Worm (Caenorhabditis elegans) whole organism, L2 larva: ENCODE data around the gene ogdh-1.

Source experiments
- C34F6.9 ChIP-seq: fragments of 150-350 bp; optimal IDR thresholded peaks from 2 replicates; lab custom pipeline; 2014; ENCODE audit warnings: missing biosample characterization, missing genetic modification characterization
- F13H6.1 ChIP-seq: sonication (generic microtip); optimal IDR thresholded peaks from 2 replicates; lab custom pipeline; 2016; ENCODE audit warnings: missing genetic modification characterization, missing compliant biosample characterization
- R02D3.7 ChIP-seq: fragments of 150-350 bp; optimal IDR thresholded peaks from 2 replicates; lab custom pipeline; 2014; ENCODE audit warnings: missing biosample characterization, missing genetic modification characterization
- Y55F3AM.14 ChIP-seq: fragments of 200-800 bp; sonication (Bioruptor generic); optimal IDR thresholded peaks from 2 replicates; lab custom pipeline; 2018; ENCODE audit warnings: mild to moderate bottlenecking, missing genetic modification characterization, missing compliant biosample characterization
- alr-1 ChIP-seq: fragments of 150-350 bp; optimal IDR thresholded peaks from 2 replicates; lab custom pipeline; 2014; ENCODE audit warnings: missing biosample characterization, missing genetic modification characterization
- aly-2 ChIP-seq: fragments of 150-350 bp; optimal IDR thresholded peaks from 2 replicates; lab custom pipeline; 2014; ENCODE audit warnings: missing biosample characterization, missing genetic modification characterization
- ama-1 ChIP-seq: fragments of 150-350 bp; optimal IDR thresholded peaks from 2 replicates; lab custom pipeline; 2018; ENCODE audit warnings: inconsistent platforms
- blmp-1 ChIP-seq: sonication (generic microtip); optimal IDR thresholded peaks from 2 replicates; lab custom pipeline; 2017; ENCODE audit warnings: missing genetic modification characterization, mild to moderate bottlenecking, missing compliant biosample characterization, antibody characterized with exemption, moderate library complexity; ENCODE audit not compliant: insufficient read depth
- ceh-16 ChIP-seq: fragments of 150-350 bp; optimal IDR thresholded peaks from 2 replicates; lab custom pipeline; 2014; ENCODE audit warnings: missing biosample characterization, missing genetic modification characterization
- ceh-82 ChIP-seq: fragments of 150-350 bp; optimal IDR thresholded peaks from 2 replicates; lab custom pipeline; 2014; ENCODE audit warnings: missing biosample characterization, missing genetic modification characterization
- crh-2 ChIP-seq: sonication (generic microtip); optimal IDR thresholded peaks from 2 replicates; lab custom pipeline; 2017; ENCODE audit warnings: missing biosample characterization, missing genetic modification characterization
- dmd-4 ChIP-seq: sonication (generic microtip); optimal IDR thresholded peaks from 2 replicates; lab custom pipeline; 2017; ENCODE audit warnings: missing biosample characterization, missing genetic modification characterization
- egl-27 ChIP-seq: sonication (generic microtip); optimal IDR thresholded peaks from 3 replicates; lab custom pipeline; 2017; ENCODE audit warnings: missing biosample characterization, missing genetic modification reagents, missing genetic modification characterization
- elt-1 ChIP-seq: fragments of 150-350 bp; optimal IDR thresholded peaks from 2 replicates; lab custom pipeline; 2014; ENCODE audit warnings: missing biosample characterization, missing genetic modification characterization
- elt-3 ChIP-seq: sonication (generic microtip); optimal IDR thresholded peaks from 2 replicates; lab custom pipeline; 2017; ENCODE audit warnings: missing biosample characterization, missing genetic modification characterization
- fos-1 ChIP-seq: fragments of 150-350 bp; optimal IDR thresholded peaks from 2 replicates; lab custom pipeline; 2014; ENCODE audit warnings: missing biosample characterization, missing genetic modification characterization
- gmeb-1 ChIP-seq: fragments of 150-350 bp; optimal IDR thresholded peaks from 2 replicates; lab custom pipeline; 2014; ENCODE audit warnings: missing biosample characterization, missing genetic modification characterization
- lin-11 ChIP-seq: fragments of 150-350 bp; sonication (generic microtip); optimal IDR thresholded peaks from 2 replicates; lab custom pipeline; 2014; ENCODE audit warnings: missing biosample characterization, missing genetic modification characterization, inconsistent platforms, mixed read lengths
- lin-39 ChIP-seq: fragments of 150-350 bp; optimal IDR thresholded peaks from 2 replicates; lab custom pipeline; 2014; ENCODE audit warnings: missing biosample characterization, missing genetic modification reagents, missing genetic modification characterization
- lsy-2 ChIP-seq, 2 experiments: fragments of 150-350 bp in 1 of 2; sonication (generic microtip) in 1 of 2; optimal IDR thresholded peaks; 2 replicates each; lab custom pipeline; 2014 to 2017; ENCODE audit warnings: missing biosample characterization in 2 of 2, missing genetic modification characterization in 2 of 2
- mab-5 ChIP-seq: fragments of 150-350 bp; optimal IDR thresholded peaks from 2 replicates; lab custom pipeline; 2014; ENCODE audit warnings: missing biosample characterization, missing genetic modification characterization
- mbf-1 ChIP-seq: sonication (generic microtip); optimal IDR thresholded peaks from 2 replicates; lab custom pipeline; 2017; ENCODE audit warnings: missing biosample characterization, missing genetic modification characterization
- mdl-1 ChIP-seq, 2 experiments: fragments of 150-350 bp in 1 of 2; sonication (generic microtip) in 1 of 2; optimal IDR thresholded peaks; 2 replicates each; lab custom pipeline; 2017; ENCODE audit warnings: missing biosample characterization in 2 of 2, missing genetic modification characterization in 2 of 2
- nhr-10 ChIP-seq: sonication (generic microtip); optimal IDR thresholded peaks from 2 replicates; lab custom pipeline; 2017; ENCODE audit warnings: missing biosample characterization, missing genetic modification characterization
- nhr-11 ChIP-seq: fragments of 150-350 bp; optimal IDR thresholded peaks from 2 replicates; lab custom pipeline; 2014; ENCODE audit warnings: missing biosample characterization, missing genetic modification characterization
- nhr-12 ChIP-seq: fragments of 150-350 bp; optimal IDR thresholded peaks from 2 replicates; lab custom pipeline; 2014; ENCODE audit warnings: missing biosample characterization, missing genetic modification characterization
- nhr-129 ChIP-seq: fragments of 150-350 bp; optimal IDR thresholded peaks from 2 replicates; lab custom pipeline; 2014; ENCODE audit warnings: missing biosample characterization, missing genetic modification characterization
- nhr-21 ChIP-seq: fragments of 150-350 bp; optimal IDR thresholded peaks from 2 replicates; lab custom pipeline; 2014; ENCODE audit warnings: missing biosample characterization, missing genetic modification characterization
- nhr-23 ChIP-seq: fragments of 150-350 bp; optimal IDR thresholded peaks from 2 replicates; lab custom pipeline; 2014; ENCODE audit warnings: missing biosample characterization, missing genetic modification reagents, missing genetic modification characterization
- nhr-237 ChIP-seq: fragments of 150-350 bp; optimal IDR thresholded peaks from 2 replicates; lab custom pipeline; 2014; ENCODE audit warnings: missing biosample characterization, missing genetic modification characterization
- nhr-25 ChIP-seq: fragments of 150-350 bp; sonication (generic microtip); optimal IDR thresholded peaks from 3 replicates; lab custom pipeline; 2014; ENCODE audit warnings: missing biosample characterization, missing genetic modification characterization
- nhr-6 ChIP-seq: fragments of 150-350 bp; optimal IDR thresholded peaks from 2 replicates; lab custom pipeline; 2014; ENCODE audit warnings: missing biosample characterization, missing genetic modification characterization
- peb-1 ChIP-seq: fragments of 150-350 bp; optimal IDR thresholded peaks from 2 replicates; lab custom pipeline; 2014; ENCODE audit warnings: missing biosample characterization, missing genetic modification characterization
- sem-4 ChIP-seq: fragments of 150-350 bp; optimal IDR thresholded peaks from 2 replicates; lab custom pipeline; 2014; ENCODE audit warnings: missing biosample characterization, missing genetic modification reagents, missing genetic modification characterization
- skn-1 ChIP-seq: sonication (generic microtip); optimal IDR thresholded peaks from 2 replicates; lab custom pipeline; 2017; ENCODE audit warnings: missing biosample characterization, missing genetic modification characterization
- sma-3 ChIP-seq: sonication (generic microtip); optimal IDR thresholded peaks from 2 replicates; lab custom pipeline; 2016; ENCODE audit warnings: missing genetic modification reagents, missing genetic modification characterization, missing compliant biosample characterization
- sma-9 ChIP-seq, 2 experiments: fragments of 150-350 bp in 1 of 2; sonication (generic microtip) in 1 of 2; optimal IDR thresholded peaks; 2 replicates each; lab custom pipeline; 2014 to 2016; ENCODE audit warnings: missing genetic modification characterization in 2 of 2, mild to moderate bottlenecking in 1 of 2, missing biosample characterization in 1 of 2, missing compliant biosample characterization in 1 of 2, missing genetic modification reagents in 1 of 2, moderate library complexity in 1 of 2
- snpc-4 ChIP-seq: fragments of 150-350 bp; optimal IDR thresholded peaks from 2 replicates; lab custom pipeline; 2014; ENCODE audit warnings: missing biosample characterization, missing genetic modification characterization
- unc-39 ChIP-seq: fragments of 150-350 bp; optimal IDR thresholded peaks from 2 replicates; lab custom pipeline; 2014; ENCODE audit warnings: missing biosample characterization, missing genetic modification characterization
- unc-55 ChIP-seq: fragments of 150-350 bp; sonication (generic microtip); optimal IDR thresholded peaks from 3 replicates; lab custom pipeline; 2014; ENCODE audit warnings: missing biosample characterization, missing genetic modification reagents, missing genetic modification characterization
- unc-62 ChIP-seq: fragments of 150-350 bp; optimal IDR thresholded peaks from 2 replicates; lab custom pipeline; 2014; ENCODE audit warnings: missing biosample characterization, missing genetic modification reagents, missing genetic modification characterization
- zag-1 ChIP-seq: fragments of 150-350 bp; optimal IDR thresholded peaks from 2 replicates; lab custom pipeline; 2014; ENCODE audit warnings: missing biosample characterization, missing genetic modification characterization
- ztf-1 ChIP-seq: fragments of 200-800 bp; sonication (Bioruptor generic); conservative IDR thresholded peaks from 2 replicates; pipeline ENCODE4 v1.3.6; 2022; ENCODE audit warnings: missing genetic modification characterization, missing compliant biosample characterization
- ztf-11 ChIP-seq: sonication (generic microtip); optimal IDR thresholded peaks from 2 replicates; lab custom pipeline; 2017; ENCODE audit warnings: missing biosample characterization, missing genetic modification characterization
- ztf-4 ChIP-seq: fragments of 150-350 bp; optimal IDR thresholded peaks from 2 replicates; lab custom pipeline; 2014; ENCODE audit warnings: missing biosample characterization, missing genetic modification characterization

ogdh-1 gene

DNA sequence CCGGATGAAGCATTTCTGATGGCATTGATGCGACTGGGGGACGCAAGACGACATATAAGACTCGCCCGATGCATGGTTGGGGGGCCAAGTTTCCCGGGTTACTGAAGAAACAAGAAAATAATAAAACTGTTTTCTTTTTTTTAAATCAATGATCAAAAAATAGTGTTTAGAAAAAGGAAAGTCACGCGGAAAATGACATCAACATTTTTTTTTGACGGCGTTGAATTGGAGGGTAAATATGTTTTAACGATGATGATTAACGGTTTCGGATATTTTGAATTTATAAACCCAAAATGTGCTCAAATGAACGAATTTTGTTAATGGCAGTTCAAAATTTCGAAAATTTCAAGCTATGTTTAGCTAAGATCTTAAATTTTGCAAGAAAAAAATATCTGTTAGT lies at the start of gene ogdh-1:
ogdh-1 (minus strand) TSS at position 101 of the 400 bp plus-strand sequence.
- TF ChIP-seq nhr-129 (tag; lab: Kevin White, UChicago) (no peak), skn-1 (tag; lab: Kevin White, UChicago) (no peak), unc-39 (tag; lab: Kevin White, UChicago) (no peak), nhr-23 (tag; lab: Kevin White, UChicago) (no peak), unc-55 (GFP tag; lab: Kevin White, UChicago) (no peak), alr-1 (no peak), nhr-21 (no peak), lin-39 (tag; lab: Kevin White, UChicago) (no peak), crh-2 (no peak), ztf-1 (GFP tag; lab: Robert Waterston, UW) (no peak), fos-1 (tag; lab: Kevin White, UChicago) (no peak), elt-3 (no peak), sem-4 (no peak), ama-1 (lab: Kevin White, UChicago) (no peak), mbf-1 (no peak), elt-1 (tag; lab: Kevin White, UChicago) (no peak), nhr-11 (no peak), ceh-82 (tag; lab: Kevin White, UChicago) (no peak), sma-3 (GFP tag; lab: Kevin White, UChicago) (no peak), dmd-4 (tag; lab: Kevin White, UChicago) (no peak)
- TF ChIP-seq, all 48 proteins: peak for 0

DNA sequence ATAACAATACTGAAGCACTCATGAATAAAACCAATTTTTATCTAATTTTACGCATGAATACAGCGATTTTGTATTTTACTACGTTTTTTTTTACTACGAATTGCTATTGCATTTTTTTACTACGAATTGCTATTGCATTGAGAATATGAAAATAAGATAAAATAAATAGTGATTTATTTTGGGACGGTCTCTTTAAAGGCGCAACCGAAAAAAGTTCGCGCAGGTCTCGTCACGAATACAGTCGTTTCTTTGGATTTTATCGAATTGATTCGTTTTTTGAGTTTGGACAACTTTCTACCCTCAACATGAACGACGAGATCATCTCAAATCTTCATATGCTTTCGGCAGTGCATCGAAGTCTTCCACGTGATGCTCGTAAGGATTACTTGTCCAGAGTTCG lies 48.0 kb upstream of the ogdh-1 start, which contains the start of gene Y17G9B.4:
Y17G9B.4 (plus strand) TSS at position 306 of the 400 bp plus-strand sequence.
- TF ChIP-seq nhr-237 (tag; lab: Kevin White, UChicago) (no peak), lsy-2 (tag; optimal IDR thresholded peaks at IDR 0.05; lab: Kevin White, UChicago) (no peak), nhr-12 (no peak), ceh-82 (tag; lab: Kevin White, UChicago) (no peak), Y55F3AM.14 (GFP tag; lab: Kevin White, UChicago) (no peak), nhr-11 (no peak), crh-2 (no peak), F13H6.1 (tag; lab: Kevin White, UChicago) (no peak)

DNA sequence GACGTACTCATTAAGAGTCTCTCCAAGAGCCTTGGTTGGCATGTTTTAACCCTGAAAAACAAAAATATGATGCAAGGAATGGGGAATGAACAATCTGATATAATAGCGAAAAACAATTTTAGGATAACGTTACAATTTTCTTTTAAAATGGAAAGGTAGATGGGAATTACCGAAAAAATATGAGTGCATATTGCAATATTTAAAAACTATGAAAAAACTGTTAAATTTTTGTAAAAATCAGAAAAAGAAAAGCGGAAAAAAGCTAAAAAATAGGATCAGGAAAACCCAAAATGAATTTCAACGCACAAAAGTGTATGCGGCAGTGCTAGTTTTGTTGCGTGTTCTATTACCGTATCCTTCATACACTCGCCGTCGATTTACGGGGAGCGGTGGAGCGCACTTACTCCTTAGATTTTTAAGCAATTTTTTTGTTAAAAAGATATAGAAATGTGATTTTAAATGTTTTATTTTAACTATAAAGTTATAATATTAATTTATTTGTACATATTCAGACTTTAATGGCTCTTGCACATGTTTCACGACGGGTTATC lies 46.0 kb upstream of the ogdh-1 start, which contains the start of the genes rpl-20 and Y17G9B.5:
rpl-20 (minus strand) TSS at position 51 of the 551 bp plus-strand sequence.
Y17G9B.5 (plus strand) TSS at position 513 of the 551 bp plus-strand sequence.
- TF ChIP-seq snpc-4 (peak; percentile 95), sma-9 (GFP tag; optimal IDR thresholded peaks at IDR 0.05; lab: Kevin White, UChicago) (peak; percentile 100), sma-9 (tag; optimal IDR thresholded peaks at IDR 0.05; lab: Kevin White, UChicago) (no peak), unc-39 (tag; lab: Kevin White, UChicago) (peak; percentile 77), crh-2 (peak; percentile 100), nhr-237 (tag; lab: Kevin White, UChicago) (peak; percentile 94), elt-1 (tag; lab: Kevin White, UChicago) (peak; percentile 52), elt-3 (no peak), nhr-25 (tag; lab: Kevin White, UChicago) (peak; percentile 100), C34F6.9 (peak; percentile 100), R02D3.7 (tag; lab: Kevin White, UChicago) (peak; percentile 100), mab-5 (tag; lab: Kevin White, UChicago) (peak; percentile 98), lsy-2 (tag; optimal IDR thresholded peaks at IDR 0.05; lab: Kevin White, UChicago) (peak; percentile 100), nhr-6 (peak; percentile 100), Y55F3AM.14 (GFP tag; lab: Kevin White, UChicago) (peak; percentile 100), ztf-1 (GFP tag; lab: Robert Waterston, UW) (peak; percentile 84; the same call in 1 of the 2 replicates), egl-27 (tag; lab: Kevin White, UChicago) (peak; percentile 100), nhr-11 (peak; percentile 85), gmeb-1 (tag; lab: Kevin White, UChicago) (peak; percentile 98), ama-1 (lab: Kevin White, UChicago) (peak; percentile 95), sem-4 (peak; percentile 100), F13H6.1 (tag; lab: Kevin White, UChicago) (peak; percentile 100), zag-1 (tag; lab: Kevin White, UChicago) (peak; percentile 98), nhr-21 (peak; percentile 100), nhr-10 (tag; lab: Kevin White, UChicago) (peak; percentile 96), unc-55 (GFP tag; lab: Kevin White, UChicago) (peak; percentile 100), mdl-1 (tag; optimal IDR thresholded peaks at IDR 0.05; lab: Kevin White, UChicago) (peak; percentile 54 to 94), blmp-1 (tag; lab: Kevin White, UChicago) (peak; percentile 98), peb-1 (tag; lab: Kevin White, UChicago) (no peak), skn-1 (tag; lab: Kevin White, UChicago) (peak; percentile 97), nhr-12 (peak; percentile 83), lin-11 (tag; lab: Kevin White, UChicago) (peak; percentile 98), nhr-129 (tag; lab: Kevin White, UChicago) (peak; percentile 99), aly-2 (tag; lab: Kevin White, UChicago) (no peak), fos-1 (tag; lab: Kevin White, UChicago) (peak; percentile 100), ceh-16 (peak; percentile 99), nhr-23 (tag; lab: Kevin White, UChicago) (no peak), lin-39 (tag; lab: Kevin White, UChicago) (peak; percentile 94), unc-62 (GFP tag; lab: Kevin White, UChicago) (peak; percentile 100), ztf-4 (tag; lab: Kevin White, UChicago) (peak; percentile 100), mbf-1 (peak; percentile 71), ztf-11 (tag; lab: Kevin White, UChicago) (peak; percentile 74), alr-1 (peak; percentile 97), ceh-82 (tag; lab: Kevin White, UChicago) (peak; percentile 97)
